Worm (Caenorhabditis elegans): Measurements from ENCODE around the gene ceh-43.

The ceh-43 gene

DNA sequence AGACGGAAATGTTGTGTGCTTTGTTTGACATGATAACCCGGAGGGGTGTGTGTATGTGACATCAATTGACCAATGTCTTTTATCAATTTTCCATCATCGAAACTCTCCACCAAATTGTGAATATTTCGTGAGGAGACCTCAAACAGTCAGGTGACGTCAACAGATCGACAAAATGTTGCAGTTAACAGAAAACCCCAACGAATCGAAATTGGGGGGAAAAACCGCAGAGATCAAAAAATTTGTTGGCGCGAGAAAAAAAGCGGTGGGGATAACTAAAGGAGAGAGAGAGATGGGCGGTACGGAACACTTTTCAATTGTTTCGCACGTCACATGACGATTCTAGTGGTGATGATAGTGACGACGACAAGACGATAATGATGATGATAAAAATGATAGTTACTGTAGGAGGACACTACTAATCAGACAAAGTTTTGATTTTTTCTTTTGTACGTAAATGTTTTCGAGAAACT, 44.8 kb upstream of the ceh-43 start:
- TF ChIP-seq nfya-1 (tag; optimal IDR thresholded peaks at IDR 0.05; ENCODE audit: insufficient read depth) (peak; percentile 37), tbx-2 (tag; optimal IDR thresholded peaks at IDR 0.05) (no peak), zag-1 (tag; optimal IDR thresholded peaks at IDR 0.05) (no peak), fkh-2 (tag; optimal IDR thresholded peaks at IDR 0.05) (no peak), pqm-1 (tag; optimal IDR thresholded peaks at IDR 0.05) (peak; percentile 69), elt-3 (tag; optimal IDR thresholded peaks at IDR 0.05) (peak; percentile 42 to 91 (median 89)), eor-1 (tag; optimal IDR thresholded peaks at IDR 0.05) (no peak), skn-1 (tag; optimal IDR thresholded peaks at IDR 0.05) (no peak), lsy-12 (tag; optimal IDR thresholded peaks at IDR 0.05) (peak; percentile 54), ztf-11 (tag; optimal IDR thresholded peaks at IDR 0.05) (no peak), nhr-76 (tag; optimal IDR thresholded peaks at IDR 0.05) (no peak), lin-15B (tag; optimal IDR thresholded peaks at IDR 0.05) (peak; percentile 9), fos-1 (tag; optimal IDR thresholded peaks at IDR 0.05) (no peak), lin-39 (tag; optimal IDR thresholded peaks at IDR 0.05) (no peak), nhr-25 (tag; optimal IDR thresholded peaks at IDR 0.05) (peak; percentile 74), nhr-77 (tag; optimal IDR thresholded peaks at IDR 0.05) (no peak), ZK546.5 (tag; optimal IDR thresholded peaks at IDR 0.05) (no peak), nhr-43 (tag; optimal IDR thresholded peaks at IDR 0.05; ENCODE audit: poor library complexity, severe bottlenecking) (peak; percentile 79), nhr-28 (tag; optimal IDR thresholded peaks at IDR 0.05) (no peak), aly-2 (tag; optimal IDR thresholded peaks at IDR 0.05) (no peak), elt-1 (tag; optimal IDR thresholded peaks at IDR 0.05) (no peak), ztf-4 (tag; optimal IDR thresholded peaks at IDR 0.05) (no peak), jun-1 (tag; optimal IDR thresholded peaks at IDR 0.05) (peak; percentile 83), mml-1 (tag; optimal IDR thresholded peaks at IDR 0.05) (no peak), ceh-28 (tag; optimal IDR thresholded peaks at IDR 0.05) (peak; percentile 58), ceh-16 (tag; optimal IDR thresholded peaks at IDR 0.05) (no peak), nhr-23 (tag; optimal IDR thresholded peaks at IDR 0.05) (peak; percentile 83), elt-2 (tag; optimal IDR thresholded peaks at IDR 0.05) (peak; percentile 78), pha-4 (tag; optimal IDR thresholded peaks at IDR 0.05) (peak; percentile 50), mdl-1 (tag; optimal IDR thresholded peaks at IDR 0.05) (peak; percentile 16), ceh-82 (tag; optimal IDR thresholded peaks at IDR 0.05) (no peak), hmg-11 (tag; optimal IDR thresholded peaks at IDR 0.05) (no peak), egl-27 (tag; optimal IDR thresholded peaks at IDR 0.05) (no peak)

- TF ChIP-seq nhr-43 (tag; optimal IDR thresholded peaks at IDR 0.05; ENCODE audit: poor library complexity, severe bottlenecking) (peak; percentile 26), ceh-9 (tag; optimal IDR thresholded peaks at IDR 0.05) (no peak), mml-1 (tag; optimal IDR thresholded peaks at IDR 0.05) (no peak), pqm-1 (tag; optimal IDR thresholded peaks at IDR 0.05) (peak; percentile 76), unc-39 (tag; optimal IDR thresholded peaks at IDR 0.05) (no peak), elt-2 (tag; optimal IDR thresholded peaks at IDR 0.05) (peak; percentile 82)
Observed at ce11 chrIII:4493008-4493777, 43.5 kb upstream of the ceh-43 start.

ce11 chrIII:4491164-4492144, 41.7 kb upstream of the ceh-43 start:
- TF ChIP-seq unc-39 (tag; optimal IDR thresholded peaks at IDR 0.05): no peak
- no peak for TF ChIP-seq mdl-1 (tag; optimal IDR thresholded peaks at IDR 0.05)
- peak; percentile 39 for TF ChIP-seq lsy-12 (tag; optimal IDR thresholded peaks at IDR 0.05)
- no peak for TF ChIP-seq egl-27 (tag; optimal IDR thresholded peaks at IDR 0.05)
- no peak for TF ChIP-seq hmg-11 (tag; optimal IDR thresholded peaks at IDR 0.05)
- TF ChIP-seq daf-12 (tag; optimal IDR thresholded peaks at IDR 0.05): no peak
- no peak for TF ChIP-seq tbx-2 (tag; optimal IDR thresholded peaks at IDR 0.05)
- TF ChIP-seq fos-1 (tag; optimal IDR thresholded peaks at IDR 0.05): no peak
- TF ChIP-seq fkh-2 (tag; optimal IDR thresholded peaks at IDR 0.05): no peak
- no peak for TF ChIP-seq R02D3.7 (tag; optimal IDR thresholded peaks at IDR 0.05)
- no peak for TF ChIP-seq nhr-67 (tag; optimal IDR thresholded peaks at IDR 0.05)
- TF ChIP-seq unc-62 (GFP tag; optimal IDR thresholded peaks at IDR 0.05): no peak
- TF ChIP-seq ceh-9 (tag; optimal IDR thresholded peaks at IDR 0.05): no peak
- TF ChIP-seq nhr-28 (tag; optimal IDR thresholded peaks at IDR 0.05): no peak
- TF ChIP-seq zag-1 (tag; optimal IDR thresholded peaks at IDR 0.05): no peak
- TF ChIP-seq nhr-43 (tag; optimal IDR thresholded peaks at IDR 0.05; ENCODE audit: poor library complexity, severe bottlenecking): peak; percentile 62
- TF ChIP-seq nhr-25 (tag; optimal IDR thresholded peaks at IDR 0.05): peak; percentile 5
- TF ChIP-seq jun-1 (tag; optimal IDR thresholded peaks at IDR 0.05): peak; percentile 53
- TF ChIP-seq nhr-76 (tag; optimal IDR thresholded peaks at IDR 0.05): no peak
- no peak for TF ChIP-seq sea-2 (GFP tag; optimal IDR thresholded peaks at IDR 0.05)
- TF ChIP-seq ztf-11 (tag; optimal IDR thresholded peaks at IDR 0.05): no peak
- no peak for TF ChIP-seq nhr-12 (tag; optimal IDR thresholded peaks at IDR 0.05)
- TF ChIP-seq nhr-237 (tag; optimal IDR thresholded peaks at IDR 0.05): no peak
- TF ChIP-seq nfya-1 (tag; optimal IDR thresholded peaks at IDR 0.05; ENCODE audit: insufficient read depth): peak; percentile 19
- TF ChIP-seq elt-3 (tag; optimal IDR thresholded peaks at IDR 0.05): no peak
- TF ChIP-seq pqm-1 (tag; optimal IDR thresholded peaks at IDR 0.05): no peak
- TF ChIP-seq egl-5 (tag; optimal IDR thresholded peaks at IDR 0.05): no peak
- TF ChIP-seq nhr-11 (tag; optimal IDR thresholded peaks at IDR 0.05): no peak

Data from whole organism, L3 larva.